Worm (Caenorhabditis elegans) whole organism, young adult: ENCODE data around the gene Y40C5A.4.

ENCODE experiments used
- B0019.2 ChIP-seq: fragments of 200-800 bp; sonication (Bioruptor generic); conservative IDR thresholded peaks from 2 replicates; pipeline ENCODE4 v1.3.6; 2022; ENCODE audit warnings: missing genetic modification reagents, missing genetic modification characterization, missing compliant biosample characterization
- B0035.1 ChIP-seq: sonication (generic microtip); optimal IDR thresholded peaks from 2 replicates; lab custom pipeline; 2016; ENCODE audit warnings: missing genetic modification characterization, mild to moderate bottlenecking, missing compliant biosample characterization, missing genotype, missing genetic modification reagents
- F10E7.11 ChIP-seq: sonication (generic microtip); optimal IDR thresholded peaks from 2 replicates; lab custom pipeline; 2017; ENCODE audit warnings: mild to moderate bottlenecking, missing genetic modification characterization, moderate library complexity, missing compliant biosample characterization
- F23B12.7 ChIP-seq: sonication (generic microtip); optimal IDR thresholded peaks from 2 replicates; lab custom pipeline; 2017; ENCODE audit warnings: missing genetic modification characterization, mild to moderate bottlenecking, missing compliant biosample characterization, antibody characterized with exemption, moderate library complexity; ENCODE audit not compliant: insufficient read depth
- F49E8.2 ChIP-seq: sonication (generic microtip); optimal IDR thresholded peaks from 3 replicates; lab custom pipeline; 2017; ENCODE audit warnings: missing genetic modification characterization, mild to moderate bottlenecking, missing compliant biosample characterization, antibody characterized with exemption, moderate library complexity; ENCODE audit not compliant: insufficient read depth
- T07F8.4 ChIP-seq: sonication (generic microtip); optimal IDR thresholded peaks from 2 replicates; lab custom pipeline; 2016; ENCODE audit warnings: mild to moderate bottlenecking, missing genetic modification characterization, moderate library complexity, missing compliant biosample characterization
- T26A5.8 ChIP-seq: sonication (generic microtip); optimal IDR thresholded peaks from 2 replicates; lab custom pipeline; 2016; ENCODE audit warnings: missing genetic modification characterization, missing compliant biosample characterization
- Y56A3A.18 ChIP-seq: fragments of 200-800 bp; sonication (Bioruptor generic); IDR thresholded peaks from 2 replicates; pipeline ENCODE4 v1.3.6; 2022; ENCODE audit warnings: missing genetic modification reagents, missing genetic modification characterization, missing compliant biosample characterization
- Y79H2A.3 ChIP-seq: fragments of 200-800 bp; sonication (Bioruptor generic); conservative IDR thresholded peaks from 2 replicates; pipeline ENCODE4 v1.3.6; 2022; ENCODE audit warnings: missing genetic modification reagents, missing genetic modification characterization, missing compliant biosample characterization
- Y95B8A.8 ChIP-seq: fragments of 200-800 bp; sonication (Bioruptor generic); IDR thresholded peaks from 2 replicates; pipeline ENCODE4 v1.3.6; 2022; ENCODE audit warnings: missing genetic modification reagents, missing genetic modification characterization, missing compliant biosample characterization
- akir-1 ChIP-seq: fragments of 200-800 bp; sonication (Bioruptor generic); optimal IDR thresholded peaks from 2 replicates; lab custom pipeline; 2018; ENCODE audit warnings: mild to moderate bottlenecking, missing genetic modification characterization, moderate library complexity, missing compliant biosample characterization
- aptf-2 ChIP-seq: fragments of 200-800 bp; sonication (Bioruptor generic); conservative IDR thresholded peaks from 2 replicates; pipeline ENCODE4 v1.3.6; 2022; ENCODE audit warnings: missing genetic modification reagents, missing genetic modification characterization, missing compliant biosample characterization
- atf-7 ChIP-seq: sonication (generic microtip); optimal IDR thresholded peaks from 2 replicates; lab custom pipeline; 2017; ENCODE audit warnings: mild to moderate bottlenecking, missing genetic modification characterization, missing compliant biosample characterization
- athp-1 ChIP-seq: sonication (generic microtip); optimal IDR thresholded peaks from 2 replicates; lab custom pipeline; 2017; ENCODE audit warnings: mild to moderate bottlenecking, missing genetic modification characterization, missing compliant biosample characterization
- attf-5 ChIP-seq: fragments of 200-800 bp; sonication (Bioruptor generic); optimal IDR thresholded peaks from 2 replicates; lab custom pipeline; 2018; ENCODE audit warnings: mild to moderate bottlenecking, missing genetic modification characterization, missing compliant biosample characterization
- attf-6 ChIP-seq: fragments of 200-800 bp; sonication (Bioruptor generic); IDR thresholded peaks from 2 replicates; pipeline ENCODE4 v1.3.6; 2022; ENCODE audit warnings: missing genetic modification reagents, missing genetic modification characterization, missing compliant biosample characterization
- bed-2 ChIP-seq: fragments of 200-800 bp; sonication (Bioruptor generic); IDR thresholded peaks from 2 replicates; pipeline ENCODE4 v1.3.6; 2022; ENCODE audit warnings: missing genetic modification reagents, missing genetic modification characterization, missing compliant biosample characterization
- ccch-3 ChIP-seq: fragments of 200-800 bp; sonication (Bioruptor generic); optimal IDR thresholded peaks from 2 replicates; lab custom pipeline; 2018; ENCODE audit warnings: mild to moderate bottlenecking, missing genetic modification characterization, missing compliant biosample characterization
- ceh-27 ChIP-seq: fragments of 200-800 bp; sonication (Bioruptor generic); optimal IDR thresholded peaks from 2 replicates; lab custom pipeline; 2018; ENCODE audit warnings: mild to moderate bottlenecking, missing genetic modification characterization, moderate library complexity, missing compliant biosample characterization
- ceh-79 ChIP-seq: sonication (generic microtip); optimal IDR thresholded peaks from 2 replicates; lab custom pipeline; 2017; ENCODE audit warnings: mild to moderate bottlenecking, missing genetic modification characterization, missing compliant biosample characterization
- ceh-91 ChIP-seq: fragments of 200-800 bp; sonication (Bioruptor generic); IDR thresholded peaks from 2 replicates; pipeline ENCODE4 v1.3.6; 2022; ENCODE audit warnings: missing genetic modification reagents, missing genetic modification characterization, missing compliant biosample characterization
- dox-1 ChIP-seq: fragments of 200-800 bp; sonication (Bioruptor generic); IDR thresholded peaks from 2 replicates; pipeline ENCODE4 v1.3.6; 2022; ENCODE audit warnings: missing genetic modification reagents, missing genetic modification characterization, missing compliant biosample characterization
- dpff-1 ChIP-seq: sonication (generic microtip); optimal IDR thresholded peaks from 2 replicates; lab custom pipeline; 2017; ENCODE audit warnings: mild to moderate bottlenecking, missing genetic modification characterization, missing compliant biosample characterization
- dpl-1 ChIP-seq: fragments of 150-350 bp; optimal IDR thresholded peaks from 2 replicates; lab custom pipeline; 2014; ENCODE audit warnings: missing biosample characterization, missing genetic modification reagents, missing genetic modification characterization
- ets-4 ChIP-seq: fragments of 200-800 bp; sonication (Bioruptor generic); optimal IDR thresholded peaks from 2 replicates; lab custom pipeline; 2018; ENCODE audit warnings: mild to moderate bottlenecking, missing genetic modification characterization, missing compliant biosample characterization
- fkh-3 ChIP-seq: sonication (generic microtip); optimal IDR thresholded peaks from 2 replicates; lab custom pipeline; 2016; ENCODE audit warnings: mild to moderate bottlenecking, missing genetic modification characterization, missing compliant biosample characterization
- him-1 ChIP-seq: sonication (generic microtip); optimal IDR thresholded peaks from 2 replicates; lab custom pipeline; 2016; ENCODE audit warnings: missing genotype, missing genetic modification reagents, missing genetic modification characterization, missing compliant biosample characterization
- hlh-26 ChIP-seq: fragments of 200-800 bp; sonication (Bioruptor generic); conservative IDR thresholded peaks from 2 replicates; pipeline ENCODE4 v1.3.6; 2022; ENCODE audit warnings: missing genetic modification reagents, missing genetic modification characterization, missing compliant biosample characterization
- lag-1 ChIP-seq: fragments of 200-800 bp; sonication (Bioruptor generic); IDR thresholded peaks from 2 replicates; pipeline ENCODE4 v1.3.6; 2022; ENCODE audit warnings: missing genetic modification reagents, missing genetic modification characterization, missing compliant biosample characterization
- lin-26 ChIP-seq: fragments of 200-800 bp; sonication (Bioruptor generic); IDR thresholded peaks from 2 replicates; pipeline ENCODE4 v1.3.6; 2022; ENCODE audit warnings: missing genetic modification reagents, missing genetic modification characterization, missing compliant biosample characterization
- nfya-2 ChIP-seq: fragments of 200-800 bp; sonication (Bioruptor generic); IDR thresholded peaks from 2 replicates; pipeline ENCODE4 v1.3.6; 2022; ENCODE audit warnings: missing genetic modification reagents, missing genetic modification characterization, missing compliant biosample characterization
- nhr-90 ChIP-seq: sonication (generic microtip); optimal IDR thresholded peaks from 2 replicates; lab custom pipeline; 2016; ENCODE audit warnings: missing genotype, mild to moderate bottlenecking, missing genetic modification characterization, missing compliant biosample characterization
- pbrm-1 ChIP-seq: fragments of 200-800 bp; sonication (Bioruptor generic); IDR thresholded peaks from 2 replicates; pipeline ENCODE4 v1.3.6; 2022; ENCODE audit warnings: missing genetic modification reagents, missing genetic modification characterization, missing compliant biosample characterization
- pha-4 ChIP-seq: fragments of 150-350 bp; sonication (generic microtip); optimal IDR thresholded peaks from 2 replicates; lab custom pipeline; 2014; ENCODE audit warnings: missing biosample characterization, missing genetic modification reagents, missing genetic modification characterization
- rcor-1 ChIP-seq: fragments of 200-800 bp; sonication (Bioruptor generic); IDR thresholded peaks from 2 replicates; pipeline ENCODE4 v1.3.6; 2022; ENCODE audit warnings: missing genetic modification reagents, missing genetic modification characterization, missing compliant biosample characterization
- rpc-1 ChIP-seq, 2 experiments: fragments of 150-350 bp in 1 of 2; sonication (generic microtip) in 1 of 2; optimal IDR thresholded peaks; 2 replicates each; lab custom pipeline; 2014 to 2018; ENCODE audit warnings: missing biosample characterization in 1 of 2, missing genetic modification characterization in 1 of 2, missing genetic modification reagents in 1 of 2, missing genotype in 1 of 2
- snpc-4 ChIP-seq, 5 experiments: fragments of 150-350 bp in 1 of 5; sonication (generic microtip) in 4 of 5; optimal IDR thresholded peaks; 2 replicates each; lab custom pipeline; 2014 to 2018; ENCODE audit warnings: missing genetic modification characterization in 5 of 5, missing biosample characterization in 3 of 5, antibody characterized with exemption in 2 of 5, mild to moderate bottlenecking in 2 of 5, missing compliant biosample characterization in 2 of 5, missing genotype in 2 of 5, moderate library complexity in 2 of 5, missing genetic modification reagents in 1 of 5
- xnd-1 ChIP-seq: sonication (generic microtip); optimal IDR thresholded peaks from 2 replicates; lab custom pipeline; 2016; ENCODE audit warnings: missing genotype, missing genetic modification reagents, missing genetic modification characterization, missing compliant biosample characterization
- zim-3 ChIP-seq: sonication (generic microtip); optimal IDR thresholded peaks from 2 replicates; lab custom pipeline; 2017; ENCODE audit warnings: mild to moderate bottlenecking, missing genetic modification characterization, moderate library complexity, missing compliant biosample characterization
- ztf-18 ChIP-seq: sonication (generic microtip); optimal IDR thresholded peaks from 2 replicates; lab custom pipeline; 2016; ENCODE audit warnings: missing genotype, mild to moderate bottlenecking, missing genetic modification characterization, missing compliant biosample characterization
- ztf-22 ChIP-seq: fragments of 200-800 bp; sonication (Bioruptor generic); optimal IDR thresholded peaks from 2 replicates; lab custom pipeline; 2018; ENCODE audit warnings: mild to moderate bottlenecking, missing genetic modification characterization, moderate library complexity, missing compliant biosample characterization

The Y40C5A.4 gene

ce11 chrIV:7344020-7344419 is 20.9 kb downstream of the Y40C5A.4 start (continued):
- TF ChIP-seq nfya-2 (no peak), nhr-90 (peak; percentile 14), ceh-27 (GFP tag; lab: Kevin White, UChicago) (no peak), F49E8.2 (tag; lab: Kevin White, UChicago) (no peak), hlh-26 (GFP tag; lab: Robert Waterston, UW) (no peak), T26A5.8 (tag; lab: Kevin White, UChicago) (no peak), lag-1 (GFP tag; lab: Robert Waterston, UW) (no peak), ets-4 (GFP tag; lab: Kevin White, UChicago) (peak; percentile 2), T07F8.4 (tag; lab: Kevin White, UChicago) (peak; percentile 32), snpc-4 (GFP tag; optimal IDR thresholded peaks at IDR 0.05; lab: Kevin White, UChicago) (peak; percentile 52), snpc-4 (tag; optimal IDR thresholded peaks at IDR 0.05; lab: Kevin White, UChicago) (peak in 1 of 4 experiments; percentile 70), B0035.1 (no peak), fkh-3 (tag; lab: Kevin White, UChicago) (no peak), rpc-1 (optimal IDR thresholded peaks at IDR 0.05; lab: Kevin White, UChicago) (peak; percentile 81), rpc-1 (tag; optimal IDR thresholded peaks at IDR 0.05; lab: Kevin White, UChicago) (peak; percentile 86), dpl-1 (GFP tag; lab: Kevin White, UChicago) (no peak), dpff-1 (tag; lab: Kevin White, UChicago) (no peak), Y79H2A.3 (GFP tag; lab: Robert Waterston, UW) (no peak), lin-26 (GFP tag; lab: Robert Waterston, UW) (peak; percentile 88), him-1 (tag; lab: Kevin White, UChicago) (peak; percentile 52), atf-7 (tag; lab: Kevin White, UChicago) (no peak), dox-1 (GFP tag; lab: Robert Waterston, UW) (peak; percentile 68), Y95B8A.8 (GFP tag; lab: Robert Waterston, UW) (0 out of 2 replicates have a peak, but pooled peaks have one; percentile 35), pha-4 (tag; lab: Kevin White, UChicago) (no peak), pbrm-1 (0 out of 2 replicates have a peak, but pooled peaks have one; percentile 27), ztf-18 (tag; lab: Kevin White, UChicago) (peak; percentile 32), attf-6 (GFP tag; lab: Robert Waterston, UW) (0 out of 2 replicates have a peak, but pooled peaks have one; percentile 35), athp-1 (peak; percentile 19)
- TF ChIP-seq, all 124 proteins: peak for 35

- TF ChIP-seq attf-5 (no peak), atf-7 (tag; lab: Kevin White, UChicago) (no peak)
Measured at ce11 chrIV:7342144-7342543, 22.8 kb downstream of the Y40C5A.4 start.

- TF ChIP-seq rcor-1 (GFP tag; lab: Robert Waterston, UW) (no peak), ceh-27 (GFP tag; lab: Kevin White, UChicago) (no peak), dox-1 (GFP tag; lab: Robert Waterston, UW) (no peak), aptf-2 (no peak), ceh-79 (no peak), attf-5 (no peak), ccch-3 (GFP tag; lab: Kevin White, UChicago) (no peak), akir-1 (no peak), F23B12.7 (tag; lab: Kevin White, UChicago) (no peak), F10E7.11 (tag; lab: Kevin White, UChicago) (no peak), ztf-22 (no peak), ceh-91 (GFP tag; lab: Robert Waterston, UW) (no peak), B0019.2 (GFP tag; lab: Robert Waterston, UW) (no peak), Y56A3A.18 (GFP tag; lab: Robert Waterston, UW) (no peak), fkh-3 (tag; lab: Kevin White, UChicago) (no peak), bed-2 (GFP tag; lab: Robert Waterston, UW) (no peak), zim-3 (tag; lab: Kevin White, UChicago) (no peak), F49E8.2 (tag; lab: Kevin White, UChicago) (no peak), xnd-1 (tag; lab: Kevin White, UChicago) (no peak), pbrm-1 (no peak)
Measured at ce11 chrIV:7339095-7339494, 25.8 kb downstream of the Y40C5A.4 start.
